Worm (Caenorhabditis elegans) whole organism, L4 larva: Measurements from ENCODE around the gene camt-1.

ENCODE experiments used
- D1046.2 ChIP-seq: fragments of 200-800 bp; sonication (Bioruptor generic); IDR thresholded peaks from 2 replicates; pipeline ENCODE4 v1.3.6; 2022; ENCODE audit warnings: missing genetic modification characterization, missing compliant biosample characterization
- F49E8.2 ChIP-seq: sonication (generic microtip); optimal IDR thresholded peaks from 2 replicates; lab custom pipeline; 2016; ENCODE audit warnings: missing compliant biosample characterization, mild to moderate bottlenecking, missing genetic modification characterization, borderline replicate concordance
- R02D3.7 ChIP-seq: fragments of 150-350 bp; sonication (generic microtip); optimal IDR thresholded peaks from 3 replicates; lab custom pipeline; 2014; ENCODE audit warnings: missing biosample characterization, missing genetic modification characterization
- T20F7.1 ChIP-seq: fragments of 200-800 bp; sonication (Bioruptor generic); optimal IDR thresholded peaks from 2 replicates; lab custom pipeline; 2018; ENCODE audit warnings: mild to moderate bottlenecking, missing genetic modification characterization, missing compliant biosample characterization
- arid-1 ChIP-seq: fragments of 200-800 bp; sonication (Bioruptor generic); conservative IDR thresholded peaks from 2 replicates; pipeline ENCODE4 v1.3.6; 2022; ENCODE audit warnings: missing genetic modification reagents, missing genetic modification characterization, missing compliant biosample characterization
- ceh-20 ChIP-seq: fragments of 200-800 bp; sonication (Bioruptor generic); IDR thresholded peaks from 2 replicates; pipeline ENCODE4 v1.3.6; 2022; ENCODE audit warnings: missing genetic modification reagents, missing genetic modification characterization, missing compliant biosample characterization
- ceh-28 ChIP-seq: fragments of 150-350 bp; optimal IDR thresholded peaks from 2 replicates; lab custom pipeline; 2014; ENCODE audit warnings: missing biosample characterization, missing genetic modification reagents, missing genetic modification characterization
- ceh-32 ChIP-seq: sonication (generic microtip); optimal IDR thresholded peaks from 2 replicates; lab custom pipeline; 2016; ENCODE audit warnings: mild to moderate bottlenecking, missing genetic modification characterization, missing compliant biosample characterization; ENCODE audit not compliant: poor library complexity
- ctbp-1 ChIP-seq: fragments of 200-800 bp; sonication (Bioruptor generic); IDR thresholded peaks from 2 replicates; pipeline ENCODE4 v1.3.6; 2022; ENCODE audit warnings: missing genetic modification reagents, missing genetic modification characterization, missing compliant biosample characterization
- daf-12 ChIP-seq: fragments of 150-350 bp; optimal IDR thresholded peaks from 2 replicates; lab custom pipeline; 2014; ENCODE audit warnings: missing biosample characterization, missing genetic modification reagents, missing genetic modification characterization
- daf-16 ChIP-seq, 3 experiments: sonication (generic microtip); optimal IDR thresholded peaks; 2 replicates each; lab custom pipeline; 2016 to 2017; ENCODE audit warnings: missing genetic modification characterization in 3 of 3, missing genetic modification reagents in 3 of 3, mild to moderate bottlenecking in 2 of 3, missing compliant biosample characterization in 2 of 3, missing biosample characterization in 1 of 3, moderate library complexity in 1 of 3
- dmd-6 ChIP-seq: fragments of 200-800 bp; sonication (Bioruptor generic); IDR thresholded peaks from 2 replicates; pipeline ENCODE4 v1.3.6; 2022; ENCODE audit warnings: missing genetic modification reagents, missing genetic modification characterization, missing compliant biosample characterization
- dmd-9 ChIP-seq: fragments of 200-800 bp; sonication (Bioruptor generic); IDR thresholded peaks from 2 replicates; pipeline ENCODE4 v1.3.6; 2022; ENCODE audit warnings: missing genetic modification reagents, missing genetic modification characterization, missing compliant biosample characterization
- dpl-1 ChIP-seq: fragments of 150-350 bp; optimal IDR thresholded peaks from 2 replicates; lab custom pipeline; 2014; ENCODE audit warnings: missing biosample characterization, missing genetic modification reagents, missing genetic modification characterization
- dve-1 ChIP-seq: sonication (generic microtip); optimal IDR thresholded peaks from 2 replicates; lab custom pipeline; 2017; ENCODE audit warnings: antibody characterized with exemption, mild to moderate bottlenecking, missing genetic modification characterization, missing compliant biosample characterization; ENCODE audit not compliant: insufficient read depth
- egl-27 ChIP-seq: sonication (generic microtip); optimal IDR thresholded peaks from 3 replicates; lab custom pipeline; 2017; ENCODE audit warnings: missing biosample characterization, missing genetic modification reagents, missing genetic modification characterization
- egl-43 ChIP-seq: fragments of 200-800 bp; sonication (Bioruptor generic); IDR thresholded peaks from 2 replicates; pipeline ENCODE4 v1.3.6; 2022; ENCODE audit warnings: missing genetic modification reagents, missing genetic modification characterization, missing compliant biosample characterization
- hif-1 ChIP-seq, 2 experiments: sonication (generic microtip); optimal IDR thresholded peaks; 2 replicates each; lab custom pipeline; 2016 to 2017; ENCODE audit warnings: missing compliant biosample characterization in 2 of 2, missing genetic modification characterization in 2 of 2, missing genetic modification reagents in 2 of 2, missing genotype in 2 of 2, mild to moderate bottlenecking in 1 of 2
- hlh-11 ChIP-seq: fragments of 200-800 bp; sonication (Bioruptor generic); optimal IDR thresholded peaks from 2 replicates; lab custom pipeline; 2018; ENCODE audit warnings: mild to moderate bottlenecking, missing genetic modification characterization, missing compliant biosample characterization
- hmg-1.1 ChIP-seq: fragments of 200-800 bp; sonication (Bioruptor generic); IDR thresholded peaks from 2 replicates; pipeline ENCODE4 v1.3.6; 2022; ENCODE audit warnings: missing genetic modification reagents, missing genetic modification characterization, missing compliant biosample characterization
- lin-13 ChIP-seq: fragments of 150-350 bp; optimal IDR thresholded peaks from 2 replicates; lab custom pipeline; 2014; ENCODE audit warnings: missing biosample characterization, missing genetic modification reagents, missing genetic modification characterization
- lin-15B ChIP-seq: fragments of 150-350 bp; sonication (generic microtip); optimal IDR thresholded peaks from 3 replicates; lab custom pipeline; 2014; ENCODE audit warnings: missing biosample characterization, missing genetic modification characterization
- lin-38 ChIP-seq: fragments of 200-800 bp; sonication (Bioruptor generic); IDR thresholded peaks from 2 replicates; pipeline ENCODE4 v1.3.6; 2022; ENCODE audit warnings: missing genetic modification reagents, missing genetic modification characterization, missing compliant biosample characterization
- lin-39 ChIP-seq: fragments of 150-350 bp; optimal IDR thresholded peaks from 2 replicates; lab custom pipeline; 2014; ENCODE audit warnings: missing biosample characterization, missing genetic modification reagents, missing genetic modification characterization
- madf-5 ChIP-seq, 2 experiments: fragments of 200-800 bp; sonication (Bioruptor generic); IDR thresholded peaks; 2 replicates each; pipeline ENCODE4 v1.3.6; 2022; ENCODE audit warnings: missing compliant biosample characterization in 2 of 2, missing genetic modification characterization in 2 of 2
- mdl-1 ChIP-seq, 2 experiments: fragments of 150-350 bp in 1 of 2; sonication (generic microtip) in 1 of 2; optimal IDR thresholded peaks; 2 replicates each; lab custom pipeline; 2014 to 2017; ENCODE audit warnings: missing biosample characterization in 2 of 2, missing genetic modification characterization in 2 of 2
- mdt-29 ChIP-seq: fragments of 200-800 bp; sonication (Bioruptor generic); IDR thresholded peaks from 2 replicates; pipeline ENCODE4 v1.3.6; 2022; ENCODE audit warnings: missing genetic modification reagents, missing genetic modification characterization, missing compliant biosample characterization
- mep-1 ChIP-seq: fragments of 150-350 bp; sonication (generic microtip); optimal IDR thresholded peaks from 3 replicates; lab custom pipeline; 2014; ENCODE audit warnings: missing biosample characterization, missing genetic modification characterization
- mes-2 ChIP-seq: sonication (generic microtip); optimal IDR thresholded peaks from 2 replicates; lab custom pipeline; 2016; ENCODE audit warnings: missing genotype, mild to moderate bottlenecking, missing genetic modification characterization, missing compliant biosample characterization; ENCODE audit not compliant: poor library complexity, severe bottlenecking
- mxl-2 ChIP-seq: fragments of 200-800 bp; sonication (Bioruptor generic); conservative IDR thresholded peaks from 2 replicates; pipeline ENCODE4 v1.3.6; 2022; ENCODE audit warnings: missing genetic modification reagents, missing genetic modification characterization, missing compliant biosample characterization
- nhr-10 ChIP-seq: fragments of 150-350 bp; optimal IDR thresholded peaks from 2 replicates; lab custom pipeline; 2014; ENCODE audit warnings: missing biosample characterization, missing genetic modification characterization
- nhr-102 ChIP-seq: sonication (generic microtip); optimal IDR thresholded peaks from 2 replicates; lab custom pipeline; 2016; ENCODE audit warnings: mild to moderate bottlenecking, missing genetic modification characterization, moderate library complexity, missing compliant biosample characterization
- nhr-28 ChIP-seq: fragments of 150-350 bp; optimal IDR thresholded peaks from 2 replicates; lab custom pipeline; 2014; ENCODE audit warnings: missing biosample characterization, missing genetic modification characterization
- php-3 ChIP-seq: fragments of 200-800 bp; sonication (Bioruptor generic); IDR thresholded peaks from 2 replicates; pipeline ENCODE4 v1.3.6; 2022; ENCODE audit warnings: missing genetic modification reagents, missing genetic modification characterization, missing compliant biosample characterization
- pqm-1 ChIP-seq: sonication (generic microtip); optimal IDR thresholded peaks from 2 replicates; lab custom pipeline; 2017; ENCODE audit warnings: missing biosample characterization, missing genetic modification characterization
- rbr-2 ChIP-seq: sonication (generic microtip); optimal IDR thresholded peaks from 2 replicates; lab custom pipeline; 2016; ENCODE audit warnings: missing genotype, missing genetic modification characterization, missing compliant biosample characterization
- sdz-12 ChIP-seq: fragments of 200-800 bp; sonication (Bioruptor generic); optimal IDR thresholded peaks from 2 replicates; lab custom pipeline; 2018; ENCODE audit warnings: mild to moderate bottlenecking, missing genetic modification characterization, missing compliant biosample characterization
- skn-1 ChIP-seq: fragments of 150-350 bp; optimal IDR thresholded peaks from 2 replicates; lab custom pipeline; 2014; ENCODE audit warnings: missing biosample characterization, missing genetic modification characterization
- tra-1 ChIP-seq: fragments of 200-800 bp; sonication (Bioruptor generic); IDR thresholded peaks from 2 replicates; pipeline ENCODE4 v1.3.6; 2022; ENCODE audit warnings: missing genetic modification reagents, missing genetic modification characterization, missing compliant biosample characterization
- unc-62 ChIP-seq, 3 experiments: fragments of 150-350 bp in 1 of 3; sonication (generic microtip); optimal IDR thresholded peaks in 2 of 3; peaks in 1 of 3; 1 replicate in 1 of 3; 2 replicates in 2 of 3; lab custom pipeline; 2014 to 2017; ENCODE audit warnings: missing biosample characterization in 3 of 3, missing genetic modification characterization in 3 of 3, missing genetic modification reagents in 3 of 3, missing genotype in 1 of 3
- zag-1 ChIP-seq: fragments of 150-350 bp; optimal IDR thresholded peaks from 2 replicates; lab custom pipeline; 2014; ENCODE audit warnings: missing biosample characterization, missing genetic modification characterization
- zfp-2 ChIP-seq: sonication (generic microtip); optimal IDR thresholded peaks from 2 replicates; lab custom pipeline; 2016; ENCODE audit warnings: mild to moderate bottlenecking, missing genetic modification characterization, missing compliant biosample characterization
- zip-11 ChIP-seq: fragments of 200-800 bp; sonication (Bioruptor generic); IDR thresholded peaks from 2 replicates; pipeline ENCODE4 v1.3.6; 2022; ENCODE audit warnings: missing genetic modification characterization, missing compliant biosample characterization

The camt-1 gene

ce11 chrII:4506552-4507291 lies 1.8 kb upstream of the camt-1 start (continued):
- TF ChIP-seq egl-43: no peak
- TF ChIP-seq hmg-1.1 (GFP tag; lab: Robert Waterston, UW): peak; percentile 70; the same call in 1 of the 2 replicates
- TF ChIP-seq zip-11 (GFP tag; lab: Robert Waterston, UW): no peak
- peak; percentile 46 for TF ChIP-seq dpl-1 (GFP tag; lab: Kevin White, UChicago)
- no peak for TF ChIP-seq R02D3.7 (tag; lab: Kevin White, UChicago)
- no peak for TF ChIP-seq nhr-102 (tag; lab: Kevin White, UChicago)
- TF ChIP-seq zfp-2 (tag; lab: Kevin White, UChicago): no peak
- peak in 1 of 2 experiments; percentile 93 for TF ChIP-seq unc-62 (GFP tag; optimal IDR thresholded peaks at IDR 0.05 in 1 of 2; lab: Kevin White, UChicago)
- no peak for TF ChIP-seq unc-62 (tag; optimal IDR thresholded peaks at IDR 0.05; lab: Kevin White, UChicago)
- TF ChIP-seq ceh-28: no peak
- TF ChIP-seq F49E8.2 (tag; lab: Kevin White, UChicago): no peak
- TF ChIP-seq T20F7.1 (GFP tag; lab: Kevin White, UChicago): no peak
- no peak for TF ChIP-seq D1046.2 (GFP tag; lab: Robert Waterston, UW)
- TF ChIP-seq lin-13 (GFP tag; lab: Kevin White, UChicago): peak; percentile 23
- peak; percentile 74 for TF ChIP-seq rbr-2 (tag; lab: Kevin White, UChicago)
- no peak for TF ChIP-seq dmd-9 (GFP tag; lab: Robert Waterston, UW)
- TF ChIP-seq php-3 (GFP tag; lab: Robert Waterston, UW): no peak
- TF ChIP-seq mep-1 (tag; lab: Kevin White, UChicago): peak; percentile 63
- no peak for TF ChIP-seq egl-27 (tag; lab: Kevin White, UChicago)
- peak; percentile 15 for TF ChIP-seq pqm-1 (tag; lab: Kevin White, UChicago)
- TF ChIP-seq ctbp-1 (GFP tag; lab: Robert Waterston, UW): peak; percentile 64; the same call in 1 of the 2 replicates
- TF ChIP-seq hif-1 (tag; optimal IDR thresholded peaks at IDR 0.05; lab: Kevin White, UChicago): peak in 1 of 2 experiments; percentile 49
- TF ChIP-seq lin-39 (tag; lab: Kevin White, UChicago): no peak
- TF ChIP-seq nhr-10 (tag; lab: Kevin White, UChicago): no peak
- no peak for TF ChIP-seq madf-5 (GFP tag; IDR thresholded peaks at IDR 0.05; lab: Robert Waterston, UW)
- TF ChIP-seq mes-2 (tag; lab: Kevin White, UChicago): peak; percentile 31
- no peak for TF ChIP-seq arid-1 (GFP tag; lab: Robert Waterston, UW)
- TF ChIP-seq daf-12 (tag; lab: Kevin White, UChicago): no peak
- peak; percentile 70 for TF ChIP-seq hlh-11 (tag; lab: Kevin White, UChicago)
- peak; percentile 40; the same call in 1 of the 2 replicates for TF ChIP-seq ceh-20 (GFP tag; lab: Robert Waterston, UW)
- no peak for TF ChIP-seq mxl-2 (GFP tag; lab: Robert Waterston, UW)
- TF ChIP-seq skn-1 (tag; lab: Kevin White, UChicago): no peak
- no peak for TF ChIP-seq zag-1 (tag; lab: Kevin White, UChicago)
- TF ChIP-seq mdt-29 (GFP tag; lab: Robert Waterston, UW): no peak
- TF ChIP-seq tra-1 (GFP tag; lab: Robert Waterston, UW): no peak
- TF ChIP-seq, all 104 proteins: peak for 27

DNA sequence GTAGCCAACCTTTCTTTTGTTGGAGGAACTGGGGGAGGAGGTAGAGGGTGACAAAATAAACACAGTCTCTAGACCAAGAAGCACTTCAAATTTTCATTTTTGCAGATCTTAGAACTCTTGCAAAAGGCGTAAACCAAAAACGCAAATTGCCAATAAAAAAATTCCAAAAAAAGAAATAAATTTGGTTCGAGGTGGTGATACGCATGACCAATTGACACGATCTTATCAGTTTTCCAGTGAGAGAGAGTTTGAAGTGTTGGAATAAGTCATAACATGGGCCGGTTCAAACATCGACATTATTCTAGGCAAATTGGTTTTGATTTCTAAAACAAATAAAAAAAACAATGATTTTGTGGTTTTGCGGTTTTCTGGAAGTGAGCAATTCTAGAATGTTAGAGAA lies 9.1 kb downstream of the camt-1 start:
- TF ChIP-seq pqm-1 (tag; lab: Kevin White, UChicago) (peak; percentile 40), mes-2 (tag; lab: Kevin White, UChicago) (no peak), lin-15B (tag; lab: Kevin White, UChicago) (no peak), php-3 (GFP tag; lab: Robert Waterston, UW) (0 out of 2 replicates have a peak, but pooled peaks have one; percentile 53), dmd-6 (peak; percentile 45), tra-1 (GFP tag; lab: Robert Waterston, UW) (0 out of 2 replicates have a peak, but pooled peaks have one; percentile 41), nhr-28 (tag; lab: Kevin White, UChicago) (peak; percentile 53), daf-16 (GFP tag; optimal IDR thresholded peaks at IDR 0.05; lab: Kevin White, UChicago) (no peak), daf-16 (tag; optimal IDR thresholded peaks at IDR 0.05; lab: Kevin White, UChicago) (peak; percentile 27), dve-1 (peak; percentile 17), ceh-32 (tag; lab: Kevin White, UChicago) (no peak), mdl-1 (tag; optimal IDR thresholded peaks at IDR 0.05; lab: Kevin White, UChicago) (no peak), sdz-12 (GFP tag; lab: Kevin White, UChicago) (no peak), lin-38 (GFP tag; lab: Robert Waterston, UW) (no peak)
